Worm (Caenorhabditis elegans): Measurements from ENCODE around the gene Y67H2A.2.
A peak's percentile ranks its signal among the peaks of the same experiment; 100 is the strongest.

- TF ChIP-seq ama-1 (optimal IDR thresholded peaks at IDR 0.05) (no peak), ets-7 (tag; optimal IDR thresholded peaks at IDR 0.05) (no peak), hnd-1 (tag; optimal IDR thresholded peaks at IDR 0.05) (no peak), hmg-4 (GFP tag; optimal IDR thresholded peaks at IDR 0.05) (no peak), tra-4 (tag; optimal IDR thresholded peaks at IDR 0.05) (no peak), ceh-36 (tag; optimal IDR thresholded peaks at IDR 0.05) (no peak), hmbx-1 (tag; optimal IDR thresholded peaks at IDR 0.05) (no peak), F13C5.2 (tag; optimal IDR thresholded peaks at IDR 0.05) (peak; percentile 20), pes-1 (GFP tag; IDR thresholded peaks at IDR 0.05) (no peak), scrt-1 (GFP tag; IDR thresholded peaks at IDR 0.05) (no peak), tbx-11 (GFP tag; IDR thresholded peaks at IDR 0.05) (no peak), flt-1 (GFP tag; IDR thresholded peaks at IDR 0.05) (0 out of 2 replicates have a peak, but pooled peaks have one; percentile 32)
Measured at ce11 chrIV:13297746-13298145, at the start of gene Y67H2A.2, which contains the start of gene micu-1.
